Worm (Caenorhabditis elegans) whole organism, L4 larva: Measurements from ENCODE around the gene tag-153.

Source experiments
- F10B5.3 ChIP-seq: sonication (generic microtip); optimal IDR thresholded peaks from 2 replicates; lab custom pipeline; 2016; ENCODE audit warnings: mild to moderate bottlenecking, missing genetic modification characterization, missing compliant biosample characterization
- F37D6.2 ChIP-seq: sonication (generic microtip); optimal IDR thresholded peaks from 2 replicates; lab custom pipeline; 2016; ENCODE audit warnings: mild to moderate bottlenecking, missing genetic modification characterization, missing compliant biosample characterization
- R02D3.7 ChIP-seq: fragments of 150-350 bp; sonication (generic microtip); optimal IDR thresholded peaks from 3 replicates; lab custom pipeline; 2014; ENCODE audit warnings: missing biosample characterization, missing genetic modification characterization
- Y105C5A.15 ChIP-seq: fragments of 200-800 bp; sonication (Bioruptor generic); IDR thresholded peaks from 2 replicates; pipeline ENCODE4 v1.3.6; 2022; ENCODE audit warnings: missing genetic modification characterization, missing compliant biosample characterization
- Y5F2A.4 ChIP-seq: fragments of 200-800 bp; sonication (Bioruptor generic); optimal IDR thresholded peaks from 2 replicates; lab custom pipeline; 2018; ENCODE audit warnings: mild to moderate bottlenecking, missing genetic modification characterization, missing compliant biosample characterization
- ZK337.2 ChIP-seq: fragments of 200-800 bp; sonication (Bioruptor generic); IDR thresholded peaks from 2 replicates; pipeline ENCODE4 v1.3.6; 2022; ENCODE audit warnings: missing genetic modification reagents, missing genetic modification characterization, missing compliant biosample characterization
- aha-1 ChIP-seq: fragments of 150-350 bp; peaks from one replicate; lab custom pipeline; 2014; ENCODE audit warnings: missing biosample characterization, missing genetic modification characterization
- ceh-20 ChIP-seq: fragments of 200-800 bp; sonication (Bioruptor generic); IDR thresholded peaks from 2 replicates; pipeline ENCODE4 v1.3.6; 2022; ENCODE audit warnings: missing genetic modification reagents, missing genetic modification characterization, missing compliant biosample characterization
- ceh-82 ChIP-seq: sonication (generic microtip); optimal IDR thresholded peaks from 2 replicates; lab custom pipeline; 2017; ENCODE audit warnings: missing biosample characterization, missing genetic modification characterization
- cey-2 ChIP-seq: sonication (generic microtip); optimal IDR thresholded peaks from 3 replicates; lab custom pipeline; 2017; ENCODE audit warnings: missing genetic modification characterization, mild to moderate bottlenecking, missing compliant biosample characterization, antibody characterized with exemption, borderline replicate concordance; ENCODE audit not compliant: insufficient read depth
- daf-12 ChIP-seq: fragments of 150-350 bp; optimal IDR thresholded peaks from 2 replicates; lab custom pipeline; 2014; ENCODE audit warnings: missing biosample characterization, missing genetic modification reagents, missing genetic modification characterization
- daf-16 ChIP-seq, 3 experiments: sonication (generic microtip); optimal IDR thresholded peaks; 2 replicates each; lab custom pipeline; 2016 to 2017; ENCODE audit warnings: missing genetic modification characterization in 3 of 3, missing genetic modification reagents in 3 of 3, mild to moderate bottlenecking in 2 of 3, missing compliant biosample characterization in 2 of 3, missing biosample characterization in 1 of 3, moderate library complexity in 1 of 3
- dmd-6 ChIP-seq: fragments of 200-800 bp; sonication (Bioruptor generic); IDR thresholded peaks from 2 replicates; pipeline ENCODE4 v1.3.6; 2022; ENCODE audit warnings: missing genetic modification reagents, missing genetic modification characterization, missing compliant biosample characterization
- dve-1 ChIP-seq: sonication (generic microtip); optimal IDR thresholded peaks from 2 replicates; lab custom pipeline; 2017; ENCODE audit warnings: antibody characterized with exemption, mild to moderate bottlenecking, missing genetic modification characterization, missing compliant biosample characterization; ENCODE audit not compliant: insufficient read depth
- egl-27 ChIP-seq: sonication (generic microtip); optimal IDR thresholded peaks from 3 replicates; lab custom pipeline; 2017; ENCODE audit warnings: missing biosample characterization, missing genetic modification reagents, missing genetic modification characterization
- fos-1 ChIP-seq: fragments of 150-350 bp; optimal IDR thresholded peaks from 2 replicates; lab custom pipeline; 2014; ENCODE audit warnings: missing biosample characterization, missing genetic modification characterization
- hlh-11 ChIP-seq: fragments of 200-800 bp; sonication (Bioruptor generic); optimal IDR thresholded peaks from 2 replicates; lab custom pipeline; 2018; ENCODE audit warnings: mild to moderate bottlenecking, missing genetic modification characterization, missing compliant biosample characterization
- hlh-30 ChIP-seq: sonication (generic microtip); optimal IDR thresholded peaks from 2 replicates; lab custom pipeline; 2017; ENCODE audit warnings: antibody characterized with exemption, mild to moderate bottlenecking, missing genetic modification characterization, missing compliant biosample characterization; ENCODE audit not compliant: insufficient read depth
- hmg-1.1 ChIP-seq: fragments of 200-800 bp; sonication (Bioruptor generic); IDR thresholded peaks from 2 replicates; pipeline ENCODE4 v1.3.6; 2022; ENCODE audit warnings: missing genetic modification reagents, missing genetic modification characterization, missing compliant biosample characterization
- jun-1 ChIP-seq: fragments of 150-350 bp; optimal IDR thresholded peaks from 2 replicates; lab custom pipeline; 2014; ENCODE audit warnings: missing biosample characterization, missing genetic modification reagents, missing genetic modification characterization
- lin-29 ChIP-seq: fragments of 200-800 bp; sonication (Bioruptor generic); IDR thresholded peaks from 2 replicates; pipeline ENCODE4 v1.3.6; 2022; ENCODE audit warnings: missing genetic modification reagents, missing genetic modification characterization, missing compliant biosample characterization
- lin-38 ChIP-seq: fragments of 200-800 bp; sonication (Bioruptor generic); IDR thresholded peaks from 2 replicates; pipeline ENCODE4 v1.3.6; 2022; ENCODE audit warnings: missing genetic modification reagents, missing genetic modification characterization, missing compliant biosample characterization
- madf-9 ChIP-seq: fragments of 200-800 bp; sonication (Bioruptor generic); conservative IDR thresholded peaks from 2 replicates; pipeline ENCODE4 v1.3.6; 2022; ENCODE audit warnings: missing genetic modification reagents, missing genetic modification characterization, missing compliant biosample characterization
- mdl-1 ChIP-seq, 2 experiments: fragments of 150-350 bp in 1 of 2; sonication (generic microtip) in 1 of 2; optimal IDR thresholded peaks; 2 replicates each; lab custom pipeline; 2014 to 2017; ENCODE audit warnings: missing biosample characterization in 2 of 2, missing genetic modification characterization in 2 of 2
- mes-2 ChIP-seq: sonication (generic microtip); optimal IDR thresholded peaks from 2 replicates; lab custom pipeline; 2016; ENCODE audit warnings: missing genotype, mild to moderate bottlenecking, missing genetic modification characterization, missing compliant biosample characterization; ENCODE audit not compliant: poor library complexity, severe bottlenecking
- mxl-2 ChIP-seq: fragments of 200-800 bp; sonication (Bioruptor generic); conservative IDR thresholded peaks from 2 replicates; pipeline ENCODE4 v1.3.6; 2022; ENCODE audit warnings: missing genetic modification reagents, missing genetic modification characterization, missing compliant biosample characterization
- nhr-10 ChIP-seq: fragments of 150-350 bp; optimal IDR thresholded peaks from 2 replicates; lab custom pipeline; 2014; ENCODE audit warnings: missing biosample characterization, missing genetic modification characterization
- nhr-102 ChIP-seq: sonication (generic microtip); optimal IDR thresholded peaks from 2 replicates; lab custom pipeline; 2016; ENCODE audit warnings: mild to moderate bottlenecking, missing genetic modification characterization, moderate library complexity, missing compliant biosample characterization
- nhr-25 ChIP-seq: sonication (generic microtip); optimal IDR thresholded peaks from 2 replicates; lab custom pipeline; 2017; ENCODE audit warnings: missing genetic modification characterization, mild to moderate bottlenecking, missing compliant biosample characterization, antibody characterized with exemption, moderate library complexity, borderline replicate concordance; ENCODE audit not compliant: insufficient read depth
- nhr-6 ChIP-seq: fragments of 150-350 bp; optimal IDR thresholded peaks from 2 replicates; lab custom pipeline; 2014; ENCODE audit warnings: missing biosample characterization, missing genetic modification characterization
- nhr-76 ChIP-seq: fragments of 150-350 bp; optimal IDR thresholded peaks from 2 replicates; lab custom pipeline; 2014; ENCODE audit warnings: missing biosample characterization, missing genetic modification characterization
- pha-4 ChIP-seq, 2 experiments: fragments of 150-350 bp in 1 of 2; fragments of 200-800 bp in 1 of 2; sonication (Bioruptor generic) in 1 of 2; IDR thresholded peaks in 1 of 2; optimal IDR thresholded peaks in 1 of 2; 2 replicates each; pipeline versions ENCODE4 v1.3.6 to Lab custom; 2014 to 2022; ENCODE audit warnings: missing genetic modification characterization in 2 of 2, missing genetic modification reagents in 2 of 2, missing biosample characterization in 1 of 2, missing compliant biosample characterization in 1 of 2
- pqm-1 ChIP-seq: sonication (generic microtip); optimal IDR thresholded peaks from 2 replicates; lab custom pipeline; 2017; ENCODE audit warnings: missing biosample characterization, missing genetic modification characterization
- sdz-12 ChIP-seq: fragments of 200-800 bp; sonication (Bioruptor generic); optimal IDR thresholded peaks from 2 replicates; lab custom pipeline; 2018; ENCODE audit warnings: mild to moderate bottlenecking, missing genetic modification characterization, missing compliant biosample characterization
- set-16 ChIP-seq: fragments of 200-800 bp; sonication (Bioruptor generic); IDR thresholded peaks from 2 replicates; pipeline ENCODE4 v1.3.6; 2022; ENCODE audit warnings: missing genetic modification reagents, missing genetic modification characterization, missing compliant biosample characterization
- spr-3 ChIP-seq: fragments of 200-800 bp; sonication (Bioruptor generic); optimal IDR thresholded peaks from 2 replicates; lab custom pipeline; 2018; ENCODE audit warnings: mild to moderate bottlenecking, missing genetic modification characterization, missing compliant biosample characterization
- unc-130 ChIP-seq: sonication (generic microtip); optimal IDR thresholded peaks from 2 replicates; lab custom pipeline; 2016; ENCODE audit warnings: missing genetic modification reagents, missing genetic modification characterization, missing compliant biosample characterization
- zag-1 ChIP-seq: fragments of 150-350 bp; optimal IDR thresholded peaks from 2 replicates; lab custom pipeline; 2014; ENCODE audit warnings: missing biosample characterization, missing genetic modification characterization
- zfp-3 ChIP-seq: fragments of 200-800 bp; sonication (Bioruptor generic); conservative IDR thresholded peaks from 2 replicates; pipeline ENCODE4 v1.3.6; 2022; ENCODE audit warnings: missing genetic modification reagents, missing genetic modification characterization, missing compliant biosample characterization

Gene tag-153

DNA sequence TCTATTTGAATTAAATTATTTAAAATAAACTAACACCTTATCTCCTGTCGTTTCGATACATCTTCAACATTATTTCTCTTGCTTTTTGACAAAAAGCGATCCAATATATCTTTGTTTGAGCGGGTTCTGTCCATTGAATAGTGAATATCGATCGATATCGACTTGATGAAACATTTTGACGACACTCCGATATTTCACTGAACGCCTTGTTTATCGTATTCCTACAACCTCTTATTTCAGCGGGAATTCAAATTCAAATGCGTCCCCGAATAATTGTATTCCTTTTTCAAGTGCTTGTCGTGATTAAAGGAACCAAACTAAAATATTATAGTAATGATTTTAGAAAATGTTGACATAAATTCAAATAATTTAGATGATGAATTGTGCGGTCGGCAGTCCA, 23.9 kb downstream of the tag-153 start, which contains the start of the genes K07B1.7 and try-5 (continued):
- TF ChIP-seq nhr-10 (tag; lab: Kevin White, UChicago) (no peak), mdl-1 (tag; optimal IDR thresholded peaks at IDR 0.05; lab: Kevin White, UChicago) (no peak), mxl-2 (GFP tag; lab: Robert Waterston, UW) (no peak), aha-1 (tag; lab: Kevin White, UChicago) (peak; percentile 10), set-16 (no peak), lin-38 (GFP tag; lab: Robert Waterston, UW) (no peak), F10B5.3 (no peak), ZK337.2 (no peak)
- TF ChIP-seq, all 104 proteins: peak for 13

DNA sequence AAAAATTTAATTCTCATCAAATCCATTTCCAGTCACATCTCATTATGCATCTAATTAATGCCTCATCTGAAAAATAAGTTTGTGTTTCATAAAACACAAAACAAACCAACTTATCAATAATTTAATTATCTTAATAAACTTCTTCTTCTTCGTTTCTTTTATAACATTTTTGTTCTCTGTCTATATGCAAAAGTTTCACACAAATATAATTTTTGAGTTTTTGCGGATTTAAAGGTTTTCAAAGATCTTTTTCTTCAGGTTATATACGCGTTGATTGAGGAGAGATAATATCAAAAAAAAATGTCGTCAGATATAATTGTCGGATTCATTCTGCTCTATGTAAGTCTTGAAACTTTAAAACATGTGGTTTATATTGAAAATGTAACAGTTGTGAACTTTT, 26.8 kb downstream of the tag-153 start, which contains the start of gene srx-47:
Gene srx-47, plus strand, starts transcription at position 301 of the 400 bp plus-strand sequence.
- TF ChIP-seq hmg-1.1 (GFP tag; lab: Robert Waterston, UW) (no peak), cey-2 (tag; lab: Kevin White, UChicago) (no peak), F37D6.2 (no peak), nhr-102 (tag; lab: Kevin White, UChicago) (no peak), nhr-10 (tag; lab: Kevin White, UChicago) (no peak), aha-1 (tag; lab: Kevin White, UChicago) (no peak)

DNA sequence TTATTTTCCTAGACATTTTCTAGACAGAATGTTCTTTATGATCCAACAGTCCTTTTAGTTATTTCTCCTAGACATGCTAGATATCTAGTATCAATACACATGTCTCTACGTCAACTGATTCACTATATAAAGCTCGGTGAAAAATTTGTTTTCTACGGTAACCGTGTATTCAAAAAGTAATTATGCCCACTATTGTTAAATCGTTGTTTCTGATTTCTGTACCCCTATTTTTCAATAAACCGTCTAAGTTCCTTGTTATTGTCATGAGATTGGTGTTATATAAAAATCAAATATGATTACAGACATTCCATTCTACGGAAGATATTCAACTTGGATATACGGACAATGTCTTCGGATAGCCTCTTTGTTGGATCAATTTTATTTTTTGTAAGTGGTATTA, 30.1 kb downstream of the tag-153 start, which contains the start of gene srx-46:
Gene srx-46, plus strand, starts transcription at position 301 of the 400 bp plus-strand sequence.
- TF ChIP-seq madf-9 (GFP tag; lab: Robert Waterston, UW) (no peak), R02D3.7 (tag; lab: Kevin White, UChicago) (no peak), hlh-11 (tag; lab: Kevin White, UChicago) (no peak), fos-1 (tag; lab: Kevin White, UChicago) (no peak), jun-1 (tag; lab: Kevin White, UChicago) (no peak), nhr-25 (no peak), nhr-6 (no peak), egl-27 (tag; lab: Kevin White, UChicago) (no peak), daf-12 (no peak), Y105C5A.15 (no peak), ceh-82 (tag; lab: Kevin White, UChicago) (no peak), ceh-20 (no peak), pha-4 (GFP tag; IDR thresholded peaks at IDR 0.05; lab: Robert Waterston, UW) (no peak), pha-4 (tag; optimal IDR thresholded peaks at IDR 0.05; lab: Kevin White, UChicago) (no peak), mes-2 (tag; lab: Kevin White, UChicago) (no peak), spr-3 (GFP tag; lab: Kevin White, UChicago) (no peak)

DNA sequence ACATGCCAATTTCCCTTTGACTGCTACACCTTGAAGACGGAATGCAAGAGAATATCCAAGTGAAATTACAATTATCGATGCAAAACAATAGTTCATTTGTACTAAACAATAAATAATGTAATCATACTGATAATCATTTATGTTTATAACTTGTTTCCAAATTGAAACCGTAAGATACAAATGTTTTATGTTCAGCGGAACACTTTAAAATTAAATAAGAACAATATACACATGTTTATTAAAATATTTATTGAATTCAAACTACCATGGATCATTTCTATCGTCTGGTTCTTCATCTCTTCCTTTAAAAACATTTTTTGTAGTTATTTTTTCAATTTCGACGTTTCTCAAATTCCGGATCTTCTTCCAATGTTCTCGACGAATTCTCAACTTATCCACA, 32.5 kb downstream of the tag-153 start, which contains the start of gene ttr-40:
Gene ttr-40, minus strand, starts transcription at position 101 of the 400 bp plus-strand sequence.
- TF ChIP-seq zag-1 (tag; lab: Kevin White, UChicago) (no peak), unc-130 (no peak), mxl-2 (GFP tag; lab: Robert Waterston, UW) (no peak), zfp-3 (GFP tag; lab: Robert Waterston, UW) (no peak), hlh-30 (tag; lab: Kevin White, UChicago) (no peak)
- TF ChIP-seq, all 104 proteins: peak for 0

DNA sequence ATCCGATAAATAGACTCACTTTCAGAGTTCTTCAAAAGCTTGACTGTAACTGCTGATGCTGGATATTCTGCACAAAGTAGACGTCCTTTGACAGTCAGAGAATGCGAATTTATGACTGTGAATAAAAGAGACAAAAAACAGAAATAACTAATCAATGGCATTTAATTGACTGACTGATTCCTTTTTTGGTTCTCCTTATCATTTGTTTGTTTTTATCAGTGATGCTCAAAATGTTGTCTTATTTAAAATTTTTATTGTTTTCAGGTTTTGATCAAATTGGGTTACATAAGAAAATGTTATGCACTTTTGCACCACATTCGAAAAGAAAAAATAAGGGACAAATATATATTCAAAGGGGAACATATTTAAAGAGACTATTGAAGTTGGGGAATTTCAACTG, 33.5 kb downstream of the tag-153 start, which contains the start of gene ttr-49:
Gene ttr-49, minus strand, starts transcription at position 171 of the 400 bp plus-strand sequence.
- no peak for TF ChIP-seq nhr-102 (tag; lab: Kevin White, UChicago)
- no peak for TF ChIP-seq sdz-12 (GFP tag; lab: Kevin White, UChicago)
- TF ChIP-seq nhr-76 = no peak
- TF ChIP-seq daf-12 = no peak
- TF ChIP-seq daf-16 (GFP tag; optimal IDR thresholded peaks at IDR 0.05; lab: Kevin White, UChicago) = no peak
- TF ChIP-seq daf-16 (tag; optimal IDR thresholded peaks at IDR 0.05; lab: Kevin White, UChicago) = peak; percentile 73
- no peak for TF ChIP-seq Y5F2A.4 (GFP tag; lab: Kevin White, UChicago)
- TF ChIP-seq unc-130 = no peak
- 0 out of 2 replicates have a peak, but pooled peaks have one; percentile 22 for TF ChIP-seq dmd-6 (GFP tag; lab: Robert Waterston, UW)
- peak; percentile 30 for TF ChIP-seq pqm-1 (tag; lab: Kevin White, UChicago)
- TF ChIP-seq lin-29 (GFP tag; lab: Robert Waterston, UW) = no peak
- TF ChIP-seq dve-1 (tag; lab: Kevin White, UChicago) = peak; percentile 27
